Worm (Caenorhabditis elegans) whole organism, mixed stage, embryonic: ENCODE data around the gene rei-1.

ENCODE experiments used
- blmp-1 ChIP-seq: fragments of 150-350 bp; optimal IDR thresholded peaks from 2 replicates; lab custom pipeline; 2014; ENCODE audit warnings: missing biosample characterization, missing genetic modification characterization
- elt-1 ChIP-seq: sonication (generic microtip); optimal IDR thresholded peaks from 2 replicates; lab custom pipeline; 2017; ENCODE audit warnings: missing genetic modification characterization, mild to moderate bottlenecking, missing compliant biosample characterization, antibody characterized with exemption, moderate library complexity, borderline replicate concordance; ENCODE audit not compliant: insufficient read depth
- lin-13 ChIP-seq: fragments of 150-350 bp; optimal IDR thresholded peaks from 2 replicates; lab custom pipeline; 2014; ENCODE audit warnings: missing biosample characterization, missing genetic modification characterization
- nhr-76 ChIP-seq: sonication (generic microtip); optimal IDR thresholded peaks from 2 replicates; lab custom pipeline; 2017; ENCODE audit warnings: missing biosample characterization, missing genetic modification characterization
- pha-4 ChIP-seq: fragments of 150-350 bp; optimal IDR thresholded peaks from 2 replicates; lab custom pipeline; 2018; ENCODE audit warnings: missing biosample characterization, missing genetic modification reagents, missing genetic modification characterization
- unc-62 ChIP-seq: fragments of 150-350 bp; optimal IDR thresholded peaks from 2 replicates; lab custom pipeline; 2014; ENCODE audit warnings: missing biosample characterization, missing genetic modification reagents, missing genetic modification characterization

ce11 chrIII:4057894-4058293 is 40.1 kb downstream of the rei-1 start, which contains the start of gene rcq-5:
- TF ChIP-seq pha-4 (tag; lab: Kevin White, UChicago) = no peak
- no peak for TF ChIP-seq lin-13 (tag; lab: Kevin White, UChicago)
- no peak for TF ChIP-seq blmp-1
- TF ChIP-seq elt-1 (tag; lab: Kevin White, UChicago) = no peak
- TF ChIP-seq unc-62 (GFP tag; lab: Kevin White, UChicago) = no peak
- no peak for TF ChIP-seq nhr-76 (tag; lab: Kevin White, UChicago)
